Fruit fly (Drosophila melanogaster) whole organism, larva: ENCODE results near the gene SP1029.

Experiments used
- noc ChIP-seq: fragments of 200-800 bp; sonication (Bioruptor generic); optimal IDR thresholded peaks from 3 replicates; lab custom pipeline; 2019; ENCODE audit warnings: missing biosample characterization, mild to moderate bottlenecking, missing genetic modification characterization, moderate library complexity

The SP1029 gene

dm6 chr3R:29214982-29215533, 35.2 kb downstream of the SP1029 start:
- TF ChIP-seq noc (tag; lab: Kevin White, UChicago) = peak; percentile 19

dm6 chr3R:29214262-29214661, 36.0 kb downstream of the SP1029 start:
- TF ChIP-seq noc (tag; lab: Kevin White, UChicago) = peak; percentile 99

DNA sequence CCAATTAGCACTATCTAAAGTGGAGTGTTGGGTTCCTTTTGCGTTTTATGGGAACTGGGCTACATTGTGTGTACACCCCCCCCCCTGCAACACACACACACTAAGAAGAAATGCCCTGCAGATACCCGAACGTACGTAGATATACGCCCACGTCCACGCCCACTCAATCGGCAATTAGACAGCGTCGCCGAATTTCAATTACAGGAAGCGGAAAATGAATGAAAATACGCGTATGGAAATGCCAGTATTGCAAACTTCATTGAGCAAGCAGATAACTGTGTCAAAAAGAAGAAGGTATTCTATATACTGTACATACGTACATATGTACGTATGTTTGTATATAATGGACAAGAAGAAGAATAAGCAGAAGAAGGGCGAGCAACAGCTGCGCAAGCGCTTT, 36.8 kb downstream of the SP1029 start:
- no peak for TF ChIP-seq noc (tag; lab: Kevin White, UChicago)

dm6 chr3R:29212534-29212933, 37.7 kb downstream of the SP1029 start:
- no peak for TF ChIP-seq noc (tag; lab: Kevin White, UChicago)

DNA sequence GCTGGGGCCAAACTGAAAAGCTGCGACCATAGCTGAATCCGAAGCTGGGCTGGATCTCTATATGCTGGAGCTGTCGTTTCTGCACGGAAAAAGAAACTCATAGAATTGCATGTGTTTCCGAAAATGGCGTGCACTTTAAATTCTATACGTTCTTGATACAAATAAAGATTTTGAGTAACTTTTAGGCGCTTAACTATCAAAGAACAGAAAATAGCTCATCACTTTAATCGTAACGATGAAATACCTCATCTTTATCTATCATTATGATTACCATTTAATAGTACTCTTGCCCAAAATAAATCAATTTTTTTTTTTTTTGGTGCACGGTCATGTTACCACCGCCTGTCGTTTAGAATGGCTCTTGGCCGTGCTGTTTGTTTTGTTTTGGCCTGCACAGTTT, 38.5 kb downstream of the SP1029 start:
- no peak for TF ChIP-seq noc (tag; lab: Kevin White, UChicago)

DNA sequence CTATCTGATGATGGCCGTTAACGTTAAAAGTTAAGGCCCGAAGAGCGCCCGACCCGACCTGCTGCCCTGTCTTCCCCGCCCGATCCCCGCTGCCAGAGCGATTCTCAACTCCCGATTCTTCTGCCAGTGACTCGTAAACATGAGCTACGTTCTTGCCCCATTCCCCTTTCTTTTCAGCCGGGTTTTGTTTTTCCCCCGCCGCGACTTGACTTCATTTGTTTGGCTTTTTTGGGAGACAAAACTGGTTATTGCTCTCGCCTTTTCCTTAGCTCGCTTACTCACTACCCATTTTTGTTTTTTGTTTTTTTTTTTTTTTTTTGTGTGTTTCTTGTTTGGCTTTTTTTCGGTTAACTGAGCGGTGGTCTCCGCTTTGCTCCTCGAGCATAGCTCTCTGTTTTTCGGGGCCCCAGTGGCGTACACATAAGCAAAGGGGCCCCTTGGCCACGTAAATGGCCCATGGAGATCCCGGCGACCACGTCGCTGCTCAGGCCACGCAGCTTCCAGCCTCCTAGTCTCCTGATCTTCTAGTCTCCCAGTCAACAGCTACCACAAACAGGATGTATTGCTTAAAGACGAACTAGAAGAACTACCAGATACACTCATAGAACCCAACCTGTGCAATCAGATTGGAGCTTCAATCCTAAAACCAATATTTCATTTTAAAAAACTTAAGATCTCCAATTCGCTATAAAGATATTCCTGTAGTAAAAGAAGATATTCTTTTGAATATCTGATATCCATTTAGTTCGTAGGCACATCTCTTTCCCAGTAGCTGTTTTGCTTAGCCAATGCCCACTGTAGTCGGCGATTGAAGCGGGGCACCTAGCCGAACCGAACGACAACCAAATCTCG, 39.5 kb downstream of the SP1029 start:
- no peak for TF ChIP-seq noc (tag; lab: Kevin White, UChicago)

dm6 chr3R:29210091-29210490, 40.2 kb downstream of the SP1029 start:
- no peak for TF ChIP-seq noc (tag; lab: Kevin White, UChicago)

DNA sequence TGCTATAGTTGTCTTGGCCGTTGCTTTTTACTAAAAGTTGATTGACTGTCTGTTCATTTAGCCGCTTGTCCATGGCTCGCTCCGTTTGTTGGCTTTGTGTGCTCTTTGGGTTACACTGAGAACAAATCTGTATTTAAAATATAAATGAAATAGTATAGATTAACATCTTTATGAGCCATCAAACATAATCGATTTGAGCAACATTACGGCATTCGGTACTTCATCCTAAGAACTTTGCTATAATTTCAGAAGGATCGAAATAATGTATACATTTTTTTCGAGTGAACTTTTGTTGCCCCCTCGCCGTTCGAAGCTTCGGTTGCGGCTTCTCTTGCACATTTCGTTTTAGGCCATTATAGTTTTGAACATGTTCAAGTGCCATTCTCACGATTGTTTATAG, 42.3 kb downstream of the SP1029 start:
- TF ChIP-seq noc (tag; lab: Kevin White, UChicago) = peak; percentile 32

DNA sequence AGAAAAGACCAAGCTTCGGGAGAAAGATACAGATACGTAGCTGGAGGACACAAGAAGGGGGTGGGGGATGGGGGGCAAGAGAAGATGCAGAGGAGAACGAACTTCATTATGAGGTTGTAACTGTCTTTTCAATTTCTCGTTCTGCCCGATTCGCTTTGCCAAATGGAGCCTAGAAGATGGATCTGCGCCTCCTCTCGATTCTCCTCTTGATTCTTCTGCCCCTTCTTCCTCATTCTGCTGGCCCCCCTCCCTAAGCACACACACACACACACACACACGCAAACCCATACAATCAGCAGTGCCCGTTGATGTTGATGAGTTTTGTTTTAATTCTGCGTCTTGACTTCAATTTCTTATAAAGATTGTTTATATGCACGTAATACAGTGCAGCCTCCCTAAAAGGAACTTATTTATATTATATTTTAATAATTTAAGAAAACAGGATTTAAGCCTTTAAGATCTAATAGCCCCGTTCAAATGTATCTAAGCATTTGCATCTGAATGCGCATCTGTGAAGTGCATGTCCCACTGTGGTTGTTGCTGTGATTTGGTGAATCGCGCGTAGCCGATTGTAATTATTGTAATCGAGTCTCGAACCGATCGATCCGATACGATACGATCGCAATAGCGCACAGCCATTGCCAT, 43.1 kb downstream of the SP1029 start:
- peak; percentile 46 for TF ChIP-seq noc (tag; lab: Kevin White, UChicago)

DNA sequence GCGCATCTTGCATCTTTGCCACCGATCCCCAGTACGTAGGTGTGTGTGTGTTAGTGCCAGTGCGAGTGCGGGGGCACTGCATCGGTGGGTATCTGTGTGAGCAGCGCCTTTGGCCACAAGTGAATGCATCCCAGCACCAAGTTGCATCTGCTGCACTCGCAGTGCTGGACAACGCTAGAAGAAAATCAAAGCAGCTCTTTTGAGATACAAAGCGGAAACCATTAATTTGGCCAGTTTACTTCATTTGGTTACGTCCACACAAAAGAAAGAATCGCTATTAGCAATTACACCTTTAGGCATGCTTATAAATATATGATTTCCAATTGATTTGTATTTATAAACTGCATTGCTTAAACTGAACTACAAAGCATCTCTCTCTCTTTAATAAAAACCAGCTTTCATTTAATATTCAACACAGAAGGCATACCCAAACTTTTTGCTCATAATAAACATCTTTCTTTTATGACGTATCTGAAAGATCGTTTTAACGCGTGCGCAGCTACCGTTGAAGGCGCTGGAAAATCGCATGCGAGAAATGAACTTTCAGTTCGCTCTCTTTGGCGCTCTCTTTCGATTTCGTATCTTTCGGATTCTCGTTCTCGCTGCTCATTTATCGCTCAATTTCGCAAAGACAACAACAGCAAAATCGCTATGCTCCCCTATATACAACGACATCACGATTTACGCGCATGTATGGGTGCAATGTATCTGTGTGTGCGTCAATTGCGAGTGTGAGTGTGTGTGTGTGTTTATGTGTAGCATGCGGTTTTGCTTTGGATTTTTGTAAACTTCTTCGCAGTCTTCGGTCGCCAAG, 43.8 kb downstream of the SP1029 start:
- TF ChIP-seq noc (tag; lab: Kevin White, UChicago) = no peak

dm6 chr3R:29204612-29205480, 45.4 kb downstream of the SP1029 start:
- no peak for TF ChIP-seq noc (tag; lab: Kevin White, UChicago)

- TF ChIP-seq noc (tag; lab: Kevin White, UChicago) = no peak
These were observed 46.2 kb downstream of the SP1029 start, which contains the start of gene Cyt-c1L for dm6 chr3R:29204033-29204432. TSS of gene Cyt-c1L (minus strand) at chr3R:29204133.

DNA sequence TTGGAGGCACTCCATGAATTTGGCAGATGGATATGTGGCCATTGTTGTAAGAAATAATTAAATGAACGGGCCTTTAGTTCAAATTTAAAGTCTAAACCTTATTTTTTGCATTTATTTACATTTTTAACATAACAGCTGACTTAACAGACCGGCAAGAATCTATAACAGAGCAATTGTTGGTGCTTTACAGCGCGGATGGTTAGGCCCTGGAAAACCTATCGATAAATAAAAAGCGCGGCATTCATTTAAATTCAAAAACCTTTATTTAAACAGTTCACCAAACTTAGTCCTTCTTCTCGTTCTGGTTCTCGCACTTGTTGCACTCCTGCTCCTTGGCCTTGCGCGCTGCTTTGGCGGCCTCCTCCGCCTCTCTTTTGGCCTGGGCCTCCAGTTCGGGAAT, 47.8 kb downstream of the SP1029 start, which contains the start of gene Mesh1:
Gene Mesh1 (minus strand): TSS at position 108 of the 400 bp plus-strand sequence.
- no peak for TF ChIP-seq noc (tag; lab: Kevin White, UChicago)
